Worm (Caenorhabditis elegans): ENCODE measurements around the gene F40G9.9.

DNA sequence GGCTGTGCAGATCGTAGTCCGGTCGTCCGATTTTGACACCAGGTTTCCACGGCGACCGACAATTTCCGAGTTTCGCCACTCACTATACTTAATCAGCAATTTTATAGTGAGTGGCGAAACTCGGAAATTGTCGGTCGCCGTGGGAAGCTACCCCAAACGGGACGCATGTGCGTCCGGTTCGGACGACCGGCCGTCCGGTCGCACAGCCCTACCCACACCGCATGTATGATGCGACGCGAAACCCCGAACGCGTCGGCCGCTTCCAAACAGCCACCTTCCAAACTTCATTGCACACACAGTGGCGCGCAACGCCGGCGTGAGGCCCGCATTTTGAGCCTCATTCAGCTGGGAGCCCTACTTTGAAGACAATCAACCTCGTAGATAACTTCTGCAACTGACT, 20.4 kb downstream of the F40G9.9 start:
- no peak for TF ChIP-seq aly-2 (tag; optimal IDR thresholded peaks at IDR 0.05)
- TF ChIP-seq nhr-76 (tag; optimal IDR thresholded peaks at IDR 0.05), result no peak
- no peak for TF ChIP-seq nhr-12 (tag; optimal IDR thresholded peaks at IDR 0.05)
- TF ChIP-seq egl-27 (tag; optimal IDR thresholded peaks at IDR 0.05), result no peak
- no peak for TF ChIP-seq unc-39 (tag; optimal IDR thresholded peaks at IDR 0.05)
